Worm (Caenorhabditis elegans): Measurements from ENCODE around the gene elo-7.

- TF ChIP-seq dao-5 (tag; optimal IDR thresholded peaks at IDR 0.05) (no peak), him-1 (tag; optimal IDR thresholded peaks at IDR 0.05) (no peak), W03F9.2 (tag; optimal IDR thresholded peaks at IDR 0.05) (no peak)
Observed at ce11 chrIV:9499636-9500035, 30.1 kb upstream of the elo-7 start.
